Worm (Caenorhabditis elegans): ENCODE results near the gene maph-9.

Gene maph-9

ce11 chrIV:7171222-7171621 lies 14.8 kb downstream of the maph-9 start, which contains the start of gene str-220 (continued):
- no peak for TF ChIP-seq egl-18 (GFP tag; IDR thresholded peaks at IDR 0.05)
- no peak for TF ChIP-seq F23B12.7 (tag; optimal IDR thresholded peaks at IDR 0.05; ENCODE audit: insufficient read depth)

- no peak for TF ChIP-seq F57C9.4 (tag; optimal IDR thresholded peaks at IDR 0.05)
- TF ChIP-seq madf-10 (tag; optimal IDR thresholded peaks at IDR 0.05) = no peak
- TF ChIP-seq xnd-1 (tag; optimal IDR thresholded peaks at IDR 0.05) = no peak
- no peak for TF ChIP-seq die-1 (tag; optimal IDR thresholded peaks at IDR 0.05)
- TF ChIP-seq K12H6.12 (tag; optimal IDR thresholded peaks at IDR 0.05) = no peak
- TF ChIP-seq madf-3 (GFP tag; IDR thresholded peaks at IDR 0.05) = no peak
- no peak for TF ChIP-seq akir-1 (GFP tag; optimal IDR thresholded peaks at IDR 0.05)
- TF ChIP-seq hlh-26 (GFP tag; conservative IDR thresholded peaks at IDR 0.05) = no peak
- no peak for TF ChIP-seq cebp-2 (GFP tag; IDR thresholded peaks at IDR 0.05)
- no peak for TF ChIP-seq snpc-3.4 (tag; optimal IDR thresholded peaks at IDR 0.05)
- TF ChIP-seq mcd-1 (GFP tag; IDR thresholded peaks at IDR 0.05) = no peak
- TF ChIP-seq F55B11.4 (tag; optimal IDR thresholded peaks at IDR 0.05; ENCODE audit: borderline replicate concordance, insufficient read depth) = no peak
- no peak for TF ChIP-seq lin-54 (GFP tag; optimal IDR thresholded peaks at IDR 0.05)
- no peak for TF ChIP-seq T07F8.4 (tag; optimal IDR thresholded peaks at IDR 0.05)
Observed at ce11 chrIV:7173489-7173888, 17.1 kb downstream of the maph-9 start, which contains the start of gene str-1. TSS of gene str-1 (plus strand) at chrIV:7173789.

ce11 chrIV:7175346-7175745 lies 18.9 kb downstream of the maph-9 start, which contains the start of gene C42D4.19:
TSS of gene C42D4.19 (plus strand) at chrIV:7175646.
- TF ChIP-seq efl-1 (GFP tag; optimal IDR thresholded peaks at IDR 0.05) (no peak), let-607 (tag; optimal IDR thresholded peaks at IDR 0.05) (no peak), mes-4 (tag; optimal IDR thresholded peaks at IDR 0.05) (no peak), B0035.1 (tag; optimal IDR thresholded peaks at IDR 0.05) (no peak)

- TF ChIP-seq zim-3 (tag; optimal IDR thresholded peaks at IDR 0.05) = no peak
- TF ChIP-seq dox-1 (GFP tag; IDR thresholded peaks at IDR 0.05) = no peak
- TF ChIP-seq repo-1 (tag; optimal IDR thresholded peaks at IDR 0.05) = no peak
- TF ChIP-seq F33H1.4 (GFP tag; IDR thresholded peaks at IDR 0.05) = no peak
- TF ChIP-seq F10E7.11 (tag; optimal IDR thresholded peaks at IDR 0.05) = no peak
- no peak for TF ChIP-seq B0019.2 (GFP tag; conservative IDR thresholded peaks at IDR 0.05)
- TF ChIP-seq ztf-28 (GFP tag; IDR thresholded peaks at IDR 0.05) = no peak
- TF ChIP-seq hmg-1.2 (GFP tag; IDR thresholded peaks at IDR 0.05) = no peak
- TF ChIP-seq F49E8.2 (tag; optimal IDR thresholded peaks at IDR 0.05; ENCODE audit: insufficient read depth) = no peak
- no peak for TF ChIP-seq ztf-25 (GFP tag; IDR thresholded peaks at IDR 0.05)
- no peak for TF ChIP-seq ceh-58 (GFP tag; IDR thresholded peaks at IDR 0.05)
- no peak for TF ChIP-seq ama-1 (optimal IDR thresholded peaks at IDR 0.05)
- TF ChIP-seq ama-1 (GFP tag; optimal IDR thresholded peaks at IDR 0.05) = no peak
- TF ChIP-seq cebp-1 (GFP tag; IDR thresholded peaks at IDR 0.05) = no peak
- TF ChIP-seq cebp-1 (tag; optimal IDR thresholded peaks at IDR 0.05) = no peak
- no peak for TF ChIP-seq lin-40 (tag; optimal IDR thresholded peaks at IDR 0.05)
- TF ChIP-seq aptf-3 (GFP tag; IDR thresholded peaks at IDR 0.05) = no peak
- TF ChIP-seq unc-62 (GFP tag; optimal IDR thresholded peaks at IDR 0.05) = no peak
- no peak for TF ChIP-seq Y79H2A.3 (GFP tag; conservative IDR thresholded peaks at IDR 0.05)
Observed at ce11 chrIV:7176887-7177286, 20.5 kb downstream of the maph-9 start, which contains the start of gene str-44. TSS of gene str-44 (plus strand) at chrIV:7177187.

Measured in whole organism, young adult.